Worm (Caenorhabditis elegans) whole organism, mixed stage, embryonic: ENCODE data around the gene K04C2.3.

Source experiments
- M03D4.4 ChIP-seq: sonication (generic microtip); optimal IDR thresholded peaks from 2 replicates; lab custom pipeline; 2017; ENCODE audit warnings: mild to moderate bottlenecking, missing genetic modification characterization, missing compliant biosample characterization
- bed-3 ChIP-seq: fragments of 200-800 bp; sonication (Bioruptor generic); optimal IDR thresholded peaks from 3 replicates; lab custom pipeline; 2018; ENCODE audit warnings: mild to moderate bottlenecking, missing genetic modification characterization, moderate library complexity, missing compliant biosample characterization
- blmp-1 ChIP-seq: fragments of 150-350 bp; optimal IDR thresholded peaks from 2 replicates; lab custom pipeline; 2014; ENCODE audit warnings: missing biosample characterization, missing genetic modification characterization
- ceh-39 ChIP-seq: fragments of 150-350 bp; optimal IDR thresholded peaks from 2 replicates; lab custom pipeline; 2014; ENCODE audit warnings: missing biosample characterization, missing genetic modification characterization
- ceh-43 ChIP-seq: fragments of 200-800 bp; sonication (Bioruptor generic); optimal IDR thresholded peaks from 2 replicates; lab custom pipeline; 2018; ENCODE audit warnings: mild to moderate bottlenecking, missing genetic modification characterization, moderate library complexity, missing compliant biosample characterization
- ceh-83 ChIP-seq: fragments of 200-800 bp; sonication (Bioruptor generic); optimal IDR thresholded peaks from 2 replicates; lab custom pipeline; 2018; ENCODE audit warnings: mild to moderate bottlenecking, missing genetic modification characterization, missing compliant biosample characterization
- ces-1 ChIP-seq: fragments of 150-350 bp; optimal IDR thresholded peaks from 2 replicates; lab custom pipeline; 2014; ENCODE audit warnings: missing biosample characterization, missing genetic modification reagents, missing genetic modification characterization
- cnd-1 ChIP-seq: fragments of 200-800 bp; sonication (Bioruptor generic); optimal IDR thresholded peaks from 2 replicates; lab custom pipeline; 2018; ENCODE audit warnings: mild to moderate bottlenecking, missing genetic modification characterization, missing compliant biosample characterization
- drap-1 ChIP-seq: fragments of 200-800 bp; sonication (Bioruptor generic); optimal IDR thresholded peaks from 3 replicates; lab custom pipeline; 2018; ENCODE audit warnings: mild to moderate bottlenecking, missing genetic modification characterization, missing compliant biosample characterization
- elt-1 ChIP-seq: sonication (generic microtip); optimal IDR thresholded peaks from 2 replicates; lab custom pipeline; 2017; ENCODE audit warnings: missing genetic modification characterization, mild to moderate bottlenecking, missing compliant biosample characterization, antibody characterized with exemption, moderate library complexity, borderline replicate concordance; ENCODE audit not compliant: insufficient read depth
- elt-3 ChIP-seq: fragments of 150-350 bp; optimal IDR thresholded peaks from 2 replicates; lab custom pipeline; 2014; ENCODE audit warnings: missing biosample characterization, missing genetic modification characterization
- flh-1 ChIP-seq: fragments of 200-800 bp; sonication (Bioruptor generic); optimal IDR thresholded peaks from 2 replicates; lab custom pipeline; 2018; ENCODE audit warnings: mild to moderate bottlenecking, missing genetic modification characterization, moderate library complexity, missing compliant biosample characterization
- ham-2 ChIP-seq: fragments of 200-800 bp; sonication (Bioruptor generic); optimal IDR thresholded peaks from 2 replicates; lab custom pipeline; 2018; ENCODE audit warnings: mild to moderate bottlenecking, missing genetic modification characterization, missing compliant biosample characterization
- hlh-1 ChIP-seq: fragments of 150-350 bp; optimal IDR thresholded peaks from 2 replicates; lab custom pipeline; 2014; ENCODE audit warnings: missing biosample characterization, missing genetic modification reagents, missing genetic modification characterization
- lin-13 ChIP-seq: fragments of 150-350 bp; optimal IDR thresholded peaks from 2 replicates; lab custom pipeline; 2014; ENCODE audit warnings: missing biosample characterization, missing genetic modification characterization
- lin-32 ChIP-seq: fragments of 200-800 bp; sonication (Bioruptor generic); optimal IDR thresholded peaks from 2 replicates; lab custom pipeline; 2018; ENCODE audit warnings: mild to moderate bottlenecking, missing genetic modification characterization, missing compliant biosample characterization
- lsy-2 ChIP-seq: fragments of 150-350 bp; optimal IDR thresholded peaks from 2 replicates; lab custom pipeline; 2014; ENCODE audit warnings: missing biosample characterization, missing genetic modification characterization
- mep-1 ChIP-seq: fragments of 150-350 bp; optimal IDR thresholded peaks from 2 replicates; lab custom pipeline; 2017; ENCODE audit warnings: missing biosample characterization, missing genetic modification reagents, missing genetic modification characterization, inconsistent platforms
- mls-2 ChIP-seq: sonication (generic microtip); optimal IDR thresholded peaks from 2 replicates; lab custom pipeline; 2016; ENCODE audit warnings: mild to moderate bottlenecking, missing genetic modification characterization, moderate library complexity, missing compliant biosample characterization
- nhr-12 ChIP-seq: fragments of 150-350 bp; optimal IDR thresholded peaks from 2 replicates; lab custom pipeline; 2014; ENCODE audit warnings: missing biosample characterization, missing genetic modification characterization
- nhr-2 ChIP-seq: fragments of 150-350 bp; optimal IDR thresholded peaks from 2 replicates; lab custom pipeline; 2014; ENCODE audit warnings: missing biosample characterization, missing genetic modification characterization
- nhr-237 ChIP-seq: fragments of 150-350 bp; optimal IDR thresholded peaks from 2 replicates; lab custom pipeline; 2014; ENCODE audit warnings: missing biosample characterization, missing genetic modification characterization
- nhr-28 ChIP-seq: fragments of 150-350 bp; optimal IDR thresholded peaks from 2 replicates; lab custom pipeline; 2014; ENCODE audit warnings: missing biosample characterization, missing genetic modification characterization
- nhr-76 ChIP-seq: sonication (generic microtip); optimal IDR thresholded peaks from 2 replicates; lab custom pipeline; 2017; ENCODE audit warnings: missing biosample characterization, missing genetic modification characterization
- pha-4 ChIP-seq: fragments of 150-350 bp; optimal IDR thresholded peaks from 2 replicates; lab custom pipeline; 2018; ENCODE audit warnings: missing biosample characterization, missing genetic modification reagents, missing genetic modification characterization
- snpc-4 ChIP-seq: fragments of 150-350 bp; optimal IDR thresholded peaks from 2 replicates; lab custom pipeline; 2014; ENCODE audit warnings: missing biosample characterization, missing genetic modification characterization
- tbx-8 ChIP-seq: fragments of 200-800 bp; sonication (Bioruptor generic); optimal IDR thresholded peaks from 2 replicates; lab custom pipeline; 2018; ENCODE audit warnings: mild to moderate bottlenecking, missing genetic modification characterization, moderate library complexity, missing compliant biosample characterization
- unc-120 ChIP-seq: sonication (generic microtip); optimal IDR thresholded peaks from 2 replicates; lab custom pipeline; 2017; ENCODE audit warnings: missing genetic modification characterization, missing compliant biosample characterization; ENCODE audit not compliant: poor library complexity, severe bottlenecking
- unc-39 ChIP-seq: fragments of 150-350 bp; optimal IDR thresholded peaks from 2 replicates; lab custom pipeline; 2014; ENCODE audit warnings: missing biosample characterization, missing genetic modification characterization
- unc-62 ChIP-seq: fragments of 150-350 bp; optimal IDR thresholded peaks from 2 replicates; lab custom pipeline; 2014; ENCODE audit warnings: missing biosample characterization, missing genetic modification reagents, missing genetic modification characterization
- zip-8 ChIP-seq: fragments of 150-350 bp; optimal IDR thresholded peaks from 2 replicates; lab custom pipeline; 2014; ENCODE audit warnings: missing biosample characterization, missing genetic modification characterization
- ztf-11 ChIP-seq: fragments of 150-350 bp; optimal IDR thresholded peaks from 2 replicates; lab custom pipeline; 2014; ENCODE audit warnings: missing biosample characterization, missing genetic modification characterization

K04C2.3 gene

DNA sequence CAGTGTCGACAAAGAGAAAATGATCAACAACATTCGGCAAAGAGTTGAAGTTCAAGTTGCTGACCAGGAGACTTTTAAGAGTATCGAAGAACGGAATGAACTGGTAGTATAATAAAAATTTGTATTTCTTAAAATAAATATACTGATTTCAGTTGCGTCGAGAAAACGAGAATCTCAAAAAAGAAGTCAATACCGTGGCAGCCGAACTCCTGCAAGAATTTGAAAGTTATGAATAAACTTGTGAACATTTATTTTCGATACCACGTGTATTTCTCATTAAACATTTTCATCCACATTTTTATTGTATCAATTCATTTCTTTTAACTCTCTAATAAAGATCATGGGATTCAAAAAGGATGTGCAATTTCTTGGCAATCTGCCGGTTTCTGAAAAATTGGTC lies 2.9 kb upstream of the K04C2.3 start, which contains the start of gene K04C2.8:
TSS of gene K04C2.8 (plus strand) at position 301 of the 400 bp plus-strand sequence.
- TF ChIP-seq ceh-39 (tag; lab: Kevin White, UChicago) (no peak), mls-2 (tag; lab: Kevin White, UChicago) (no peak), M03D4.4 (tag; lab: Kevin White, UChicago) (no peak), nhr-28 (tag; lab: Kevin White, UChicago) (no peak)
- TF ChIP-seq, all 35 proteins: peak for 0

DNA sequence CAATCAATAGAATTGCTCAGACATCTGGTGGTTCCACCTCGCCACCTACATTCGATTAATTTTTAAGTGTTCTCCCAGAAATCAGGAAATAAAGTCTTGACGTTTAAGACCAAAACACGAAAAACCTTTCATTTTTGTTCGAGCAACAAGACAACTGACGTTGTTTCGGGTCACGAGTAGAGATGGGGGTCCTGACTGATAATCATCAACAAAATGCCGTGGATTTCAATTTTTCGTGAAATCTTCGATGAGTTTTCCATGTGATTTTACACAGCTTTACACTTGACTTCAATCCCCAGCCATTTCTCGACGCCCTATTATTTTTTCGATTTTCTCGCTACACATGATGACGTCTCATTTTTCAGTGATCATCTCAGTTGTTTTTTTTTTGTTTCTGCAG lies 1.8 kb upstream of the K04C2.3 start:
- TF ChIP-seq M03D4.4 (tag; lab: Kevin White, UChicago) (no peak), ces-1 (no peak), cnd-1 (no peak), ceh-39 (tag; lab: Kevin White, UChicago) (no peak), ceh-83 (GFP tag; lab: Kevin White, UChicago) (no peak), bed-3 (GFP tag; lab: Kevin White, UChicago) (no peak), ceh-43 (no peak), nhr-12 (tag; lab: Kevin White, UChicago) (no peak), ham-2 (GFP tag; lab: Kevin White, UChicago) (no peak), unc-39 (no peak), nhr-237 (tag; lab: Kevin White, UChicago) (no peak), zip-8 (no peak)

DNA sequence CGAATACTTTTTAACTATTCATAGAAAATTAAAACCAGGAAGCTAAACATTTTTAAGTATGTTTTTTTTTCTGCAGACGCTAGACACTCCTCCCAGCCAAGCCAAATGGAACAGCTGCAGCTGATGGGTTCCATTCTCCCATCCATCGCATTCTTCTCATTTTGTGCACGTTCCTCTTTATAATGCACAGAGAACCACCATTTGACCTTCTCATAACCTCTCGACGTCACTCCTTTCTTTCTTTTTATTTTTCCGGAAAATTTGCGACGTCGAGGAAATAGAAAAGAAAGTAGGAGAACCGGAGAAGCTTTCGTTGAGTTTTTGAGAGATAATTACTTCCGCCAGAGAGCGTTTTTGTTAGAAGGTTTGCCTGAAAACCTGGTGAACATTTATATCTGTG lies 1.2 kb upstream of the K04C2.3 start:
- TF ChIP-seq M03D4.4 (tag; lab: Kevin White, UChicago) (no peak), nhr-2 (peak; percentile 46), hlh-1 (tag; lab: Kevin White, UChicago) (peak; percentile 52), snpc-4 (tag; lab: Kevin White, UChicago) (no peak)

DNA sequence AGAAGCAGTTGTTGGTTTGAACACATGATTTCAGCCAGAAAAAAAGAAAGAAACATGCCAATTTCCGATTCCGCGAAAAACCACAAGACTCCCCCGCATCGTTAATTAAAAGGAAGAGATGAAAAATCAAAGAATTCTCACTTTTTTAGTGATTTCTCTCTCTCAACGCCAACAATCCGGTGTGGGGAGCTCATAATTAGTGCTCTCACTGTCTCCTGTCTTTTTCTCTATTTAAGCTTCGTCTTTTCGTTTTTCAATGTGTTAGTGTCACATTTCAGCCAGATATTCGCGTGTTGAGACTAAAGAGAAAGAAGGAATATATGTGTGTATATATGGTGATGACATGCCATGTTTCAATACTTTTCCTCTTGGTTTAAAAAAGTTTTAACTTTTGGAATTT lies 835 bp downstream of the K04C2.3 start:
- TF ChIP-seq blmp-1 (no peak), M03D4.4 (tag; lab: Kevin White, UChicago) (no peak), nhr-12 (tag; lab: Kevin White, UChicago) (no peak), nhr-237 (tag; lab: Kevin White, UChicago) (no peak), elt-3 (tag; lab: Kevin White, UChicago) (no peak), pha-4 (tag; lab: Kevin White, UChicago) (no peak), unc-39 (no peak), lin-32 (GFP tag; lab: Kevin White, UChicago) (no peak)

DNA sequence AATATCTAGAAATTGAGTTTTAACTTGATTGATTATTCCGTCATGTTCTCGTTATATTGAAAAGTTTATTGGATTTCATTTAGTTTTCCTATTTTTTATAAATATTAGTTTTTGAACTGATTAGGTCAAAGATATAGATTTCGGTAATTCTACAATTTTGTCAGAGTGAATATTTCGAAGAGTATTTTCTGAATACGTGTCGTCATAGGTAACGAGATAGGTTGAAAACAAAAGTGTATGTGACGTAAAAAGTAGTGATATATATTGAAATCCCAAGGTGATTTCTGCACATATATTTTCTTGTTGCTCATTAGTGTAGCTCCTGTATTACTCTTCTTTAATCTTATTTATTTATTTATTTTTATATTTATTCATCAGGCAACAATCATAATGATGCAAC lies 7.9 kb downstream of the K04C2.3 start, which contains the start of gene K04C2.7:
TSS of gene K04C2.7 (plus strand) at position 301 of the 400 bp plus-strand sequence.
- TF ChIP-seq ceh-83 (GFP tag; lab: Kevin White, UChicago) (no peak), mls-2 (tag; lab: Kevin White, UChicago) (no peak), mep-1 (tag; lab: Kevin White, UChicago) (no peak), unc-120 (tag; lab: Kevin White, UChicago) (no peak), nhr-12 (tag; lab: Kevin White, UChicago) (no peak), ham-2 (GFP tag; lab: Kevin White, UChicago) (no peak), unc-62 (GFP tag; lab: Kevin White, UChicago) (no peak), lin-32 (GFP tag; lab: Kevin White, UChicago) (no peak), snpc-4 (tag; lab: Kevin White, UChicago) (no peak), ceh-39 (tag; lab: Kevin White, UChicago) (no peak), nhr-2 (no peak), tbx-8 (GFP tag; lab: Kevin White, UChicago) (no peak), nhr-237 (tag; lab: Kevin White, UChicago) (no peak)

DNA sequence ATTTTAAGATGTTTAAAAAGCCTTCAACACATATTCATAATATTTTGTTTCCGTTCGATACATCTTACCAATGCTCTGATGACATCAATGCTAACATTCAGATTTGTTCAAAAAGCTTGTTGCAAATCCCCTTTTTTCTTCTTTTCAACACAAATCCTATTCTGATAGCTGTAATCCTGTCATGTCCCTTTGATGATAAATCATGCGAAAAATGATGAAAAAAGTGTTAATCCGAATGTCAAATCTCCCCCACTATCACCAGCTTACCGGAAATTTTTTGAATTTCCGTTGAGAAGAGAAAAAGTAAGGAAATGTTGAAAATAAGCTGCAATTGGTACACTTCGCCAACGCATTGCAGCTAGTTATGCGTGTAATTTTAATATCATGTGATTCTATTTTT lies 8.9 kb downstream of the K04C2.3 start:
- no peak for TF ChIP-seq elt-1 (tag; lab: Kevin White, UChicago)
- TF ChIP-seq M03D4.4 (tag; lab: Kevin White, UChicago), result no peak
- TF ChIP-seq ztf-11 (tag; lab: Kevin White, UChicago), result no peak
- no peak for TF ChIP-seq ceh-39 (tag; lab: Kevin White, UChicago)
- TF ChIP-seq unc-62 (GFP tag; lab: Kevin White, UChicago), result no peak
- no peak for TF ChIP-seq flh-1 (GFP tag; lab: Kevin White, UChicago)
- TF ChIP-seq mls-2 (tag; lab: Kevin White, UChicago), result no peak
- no peak for TF ChIP-seq drap-1 (GFP tag; lab: Kevin White, UChicago)
- TF ChIP-seq nhr-237 (tag; lab: Kevin White, UChicago), result no peak
- no peak for TF ChIP-seq bed-3 (GFP tag; lab: Kevin White, UChicago)
- no peak for TF ChIP-seq nhr-76
- no peak for TF ChIP-seq lsy-2 (tag; lab: Kevin White, UChicago)
- TF ChIP-seq lin-13 (tag; lab: Kevin White, UChicago), result no peak
- TF ChIP-seq ces-1, result no peak
- TF ChIP-seq snpc-4 (tag; lab: Kevin White, UChicago), result no peak
- TF ChIP-seq tbx-8 (GFP tag; lab: Kevin White, UChicago), result no peak
- no peak for TF ChIP-seq ceh-83 (GFP tag; lab: Kevin White, UChicago)
- TF ChIP-seq nhr-28 (tag; lab: Kevin White, UChicago), result no peak
